Fruit fly (Drosophila melanogaster): ENCODE results near the gene larp.
A peak's percentile ranks its signal among the peaks of the same experiment; 100 is the strongest.

larp gene

DNA sequence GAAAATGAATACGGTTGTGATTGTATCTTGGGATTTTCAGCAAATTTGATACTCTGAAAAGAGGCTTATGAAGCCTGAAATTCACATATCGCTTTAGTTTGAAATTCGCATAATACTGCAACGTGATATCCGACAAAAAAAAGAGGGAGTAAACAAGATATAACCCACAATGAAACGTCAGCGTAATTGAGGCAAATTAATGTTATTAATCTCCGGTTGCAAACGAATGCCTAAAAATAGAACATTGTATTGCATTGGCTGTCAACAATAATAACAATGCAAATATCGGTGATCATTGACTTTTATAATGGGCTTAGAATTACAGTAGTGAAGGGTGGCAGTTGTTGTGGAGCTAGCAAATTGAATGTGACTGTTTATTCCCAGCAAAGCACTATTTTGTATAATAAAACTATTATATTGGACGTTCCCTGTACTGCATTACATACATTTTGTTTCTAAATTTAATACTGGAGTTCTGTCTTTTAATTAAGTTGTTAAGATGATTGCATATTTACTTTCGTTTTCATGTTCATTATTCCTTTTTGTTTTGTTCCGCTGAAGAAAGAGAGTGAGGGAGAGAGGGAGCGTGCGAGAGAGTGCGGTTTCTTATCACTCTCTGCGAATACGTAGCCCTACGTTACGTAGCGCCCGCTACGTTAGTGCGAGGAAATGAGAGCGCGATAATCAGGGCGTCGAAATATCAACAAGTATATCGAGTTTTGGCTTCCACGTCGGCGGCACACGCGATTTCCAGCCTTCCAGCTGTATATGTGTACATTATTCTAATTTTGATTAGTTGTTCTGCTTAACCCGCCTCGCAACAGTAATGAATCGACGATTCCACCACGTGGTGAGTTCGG, 5.7 kb downstream of the larp start (continued):
- TF ChIP-seq D19B (GFP tag; optimal IDR thresholded peaks at IDR 0.05) (no peak), CG11560 (tag; IDR thresholded peaks at IDR 0.05) (no peak), CG16779 (GFP tag; IDR thresholded peaks at IDR 0.05) (no peak), kni (GFP tag; optimal IDR thresholded peaks at IDR 0.05) (peak; percentile 70), tio (GFP tag; optimal IDR thresholded peaks at IDR 0.05) (no peak), CG3065 (GFP tag; optimal IDR thresholded peaks at IDR 0.05) (no peak), gsb (GFP tag; IDR thresholded peaks at IDR 0.05) (no peak), eyg (GFP tag; optimal IDR thresholded peaks at IDR 0.05) (no peak), CG4424 (GFP tag; optimal IDR thresholded peaks at IDR 0.05) (no peak), slou (GFP tag; optimal IDR thresholded peaks at IDR 0.05) (no peak), CG30431 (GFP tag; optimal IDR thresholded peaks at IDR 0.05) (no peak), CG3407 (GFP tag; optimal IDR thresholded peaks at IDR 0.05) (no peak), CG10959 (GFP tag; IDR thresholded peaks at IDR 0.05) (no peak), CG8388 (GFP tag; optimal IDR thresholded peaks at IDR 0.05) (no peak), danr (GFP tag; IDR thresholded peaks at IDR 0.05) (no peak), CG11456 (GFP tag; IDR thresholded peaks at IDR 0.05) (no peak), ro (GFP tag; IDR thresholded peaks at IDR 0.05) (no peak), Hmx (GFP tag; optimal IDR thresholded peaks at IDR 0.05) (no peak), sna (GFP tag; IDR thresholded peaks at IDR 0.05; ENCODE audit: partially characterized antibody) (peak; percentile 60; the same call in 1 of the 2 replicates), crc (GFP tag; optimal IDR thresholded peaks at IDR 0.05) (no peak), vnd (GFP tag; IDR thresholded peaks at IDR 0.05; ENCODE audit: partially characterized antibody) (no peak), CG12769 (tag; optimal IDR thresholded peaks at IDR 0.05) (peak; percentile 66), CG9797 (GFP tag; optimal IDR thresholded peaks at IDR 0.05) (no peak), sima (GFP tag; optimal IDR thresholded peaks at IDR 0.05) (no peak), CG6175 (GFP tag; IDR thresholded peaks at IDR 0.05) (no peak), psq (GFP tag; optimal IDR thresholded peaks at IDR 0.05) (no peak), p53 (GFP tag; optimal IDR thresholded peaks at IDR 0.05) (no peak), CG9876 (GFP tag; optimal IDR thresholded peaks at IDR 0.05) (no peak), pum (GFP tag; optimal IDR thresholded peaks at IDR 0.05) (no peak), B-H2 (GFP tag; optimal IDR thresholded peaks at IDR 0.05) (no peak), Hsf (GFP tag; optimal IDR thresholded peaks at IDR 0.05) (no peak), Dll (GFP tag; IDR thresholded peaks at IDR 0.05; ENCODE audit: partially characterized antibody) (peak; percentile 52; the same call in 1 of the 4 replicates), lov (optimal IDR thresholded peaks at IDR 0.05) (no peak), lov (GFP tag; IDR thresholded peaks at IDR 0.05) (no peak), vfl (GFP tag; optimal IDR thresholded peaks at IDR 0.05) (no peak), bbx (GFP tag; IDR thresholded peaks at IDR 0.05; ENCODE audit: partially characterized antibody) (0 out of 2 replicates have a peak, but pooled peaks have one; percentile 38), ap (GFP tag; IDR thresholded peaks at IDR 0.05) (no peak), CG34376 (GFP tag; optimal IDR thresholded peaks at IDR 0.05) (peak; percentile 85), CG7963 (GFP tag; IDR thresholded peaks at IDR 0.05; ENCODE audit: partially characterized antibody) (no peak), tll (GFP tag; optimal IDR thresholded peaks at IDR 0.05) (no peak), hth (optimal IDR thresholded peaks at IDR 0.05) (no peak), CG31441 (GFP tag; IDR thresholded peaks at IDR 0.05) (no peak), nom (GFP tag; optimal IDR thresholded peaks at IDR 0.05) (no peak), schlank (tag; optimal IDR thresholded peaks at IDR 0.05) (no peak), dm (GFP tag; optimal IDR thresholded peaks at IDR 0.05) (peak; percentile 77), HLH54F (GFP tag; optimal IDR thresholded peaks at IDR 0.05) (no peak), CG18262 (tag; optimal IDR thresholded peaks at IDR 0.05) (no peak), ATbp (GFP tag; optimal IDR thresholded peaks at IDR 0.05) (no peak), CG4707 (GFP tag; optimal IDR thresholded peaks at IDR 0.05) (no peak), CG33213 (GFP tag; optimal IDR thresholded peaks at IDR 0.05) (no peak)

Data from whole organism, embryonic.